Fruit fly (Drosophila melanogaster) whole organism, wandering third instar larva: ENCODE data around the gene Archease.

Source experiments
- CG32264 ChIP-seq: fragments of 200-800 bp; sonication (Bioruptor generic); optimal IDR thresholded peaks from 2 replicates; lab custom pipeline; 2016; ENCODE audit warnings: missing biosample characterization, missing genetic modification characterization
- Dfd ChIP-seq: fragments of >200 bp; optimal IDR thresholded peaks from 2 replicates; lab custom pipeline; 2017; ENCODE audit warnings: missing biosample characterization, missing genetic modification characterization
- GATAd ChIP-seq: sonication (Bioruptor generic); optimal IDR thresholded peaks from 2 replicates; lab custom pipeline; 2016; ENCODE audit warnings: missing biosample characterization, missing genetic modification characterization
- Rel ChIP-seq, 2 experiments: fragments of 200-800 bp; sonication (Bioruptor generic) in 1 of 2; optimal IDR thresholded peaks; 2 replicates in 1 of 2; 3 replicates in 1 of 2; lab custom pipeline; 2016 to 2019; ENCODE audit warnings: mild to moderate bottlenecking in 2 of 2, missing biosample characterization in 2 of 2, missing genetic modification characterization in 2 of 2, moderate library complexity in 1 of 2
- Sp1 ChIP-seq: fragments of 200-800 bp; sonication (Bioruptor generic); optimal IDR thresholded peaks from 3 replicates; lab custom pipeline; 2019; ENCODE audit warnings: missing biosample characterization, mild to moderate bottlenecking, missing genetic modification characterization, moderate library complexity
- Vsx2 ChIP-seq: fragments of 200-300, 225-300 bp; sonication (Bioruptor generic); optimal IDR thresholded peaks from 2 replicates; lab custom pipeline; 2018; ENCODE audit warnings: missing biosample characterization, missing genetic modification characterization; ENCODE audit not compliant: partially characterized antibody
- brk ChIP-seq: fragments of 200-800 bp; sonication (Bioruptor generic); optimal IDR thresholded peaks from 2 replicates; lab custom pipeline; 2016; ENCODE audit warnings: missing biosample characterization, mild to moderate bottlenecking, missing genetic modification characterization
- dsf ChIP-seq: sonication (Bioruptor generic); optimal IDR thresholded peaks from 2 replicates; lab custom pipeline; 2016; ENCODE audit warnings: missing biosample characterization, missing genetic modification characterization, borderline replicate concordance
- h ChIP-seq: fragments of 200-800 bp; sonication (Bioruptor generic); optimal IDR thresholded peaks from 3 replicates; lab custom pipeline; 2016; ENCODE audit warnings: missing biosample characterization, mild to moderate bottlenecking, missing genetic modification characterization
- rgr ChIP-seq: fragments of 200-800 bp; sonication (Bioruptor generic); optimal IDR thresholded peaks from 3 replicates; lab custom pipeline; 2016; ENCODE audit warnings: missing biosample characterization, mild to moderate bottlenecking, missing genetic modification characterization

DNA sequence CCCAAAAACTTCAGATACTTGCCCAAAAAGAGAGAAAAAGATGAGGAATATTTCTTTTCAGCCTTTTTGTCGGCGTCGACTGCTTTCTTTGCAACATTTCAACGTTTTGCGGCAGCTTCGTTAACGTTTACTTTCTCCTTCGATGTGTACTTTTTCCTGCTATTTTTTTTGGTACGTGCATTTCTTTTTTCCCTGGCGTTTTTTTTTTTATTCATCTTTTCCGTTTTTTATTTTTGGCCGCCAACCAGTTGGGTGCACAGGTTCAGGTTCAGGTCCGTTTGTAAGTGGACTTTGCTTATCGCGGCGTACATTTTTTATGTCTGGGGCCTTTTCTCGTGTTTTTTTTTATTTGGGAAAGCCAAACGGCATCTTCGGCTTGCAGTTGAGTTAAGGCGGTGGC lies 41.7 kb upstream of the Archease start:
- TF ChIP-seq Vsx2 (no peak), brk (no peak), Sp1 (GFP tag; lab: Kevin White, UChicago) (no peak), dsf (no peak), h (no peak), rgr (GFP tag; lab: Kevin White, UChicago) (no peak), GATAd (no peak), CG32264 (GFP tag; lab: Kevin White, UChicago) (no peak), Dfd (no peak), Rel (GFP tag; optimal IDR thresholded peaks at IDR 0.05; lab: Kevin White, UChicago) (no peak), Rel (tag; optimal IDR thresholded peaks at IDR 0.05; lab: Kevin White, UChicago) (no peak)
